Fruit fly (Drosophila melanogaster): ENCODE data around the gene Muc96D.

DNA sequence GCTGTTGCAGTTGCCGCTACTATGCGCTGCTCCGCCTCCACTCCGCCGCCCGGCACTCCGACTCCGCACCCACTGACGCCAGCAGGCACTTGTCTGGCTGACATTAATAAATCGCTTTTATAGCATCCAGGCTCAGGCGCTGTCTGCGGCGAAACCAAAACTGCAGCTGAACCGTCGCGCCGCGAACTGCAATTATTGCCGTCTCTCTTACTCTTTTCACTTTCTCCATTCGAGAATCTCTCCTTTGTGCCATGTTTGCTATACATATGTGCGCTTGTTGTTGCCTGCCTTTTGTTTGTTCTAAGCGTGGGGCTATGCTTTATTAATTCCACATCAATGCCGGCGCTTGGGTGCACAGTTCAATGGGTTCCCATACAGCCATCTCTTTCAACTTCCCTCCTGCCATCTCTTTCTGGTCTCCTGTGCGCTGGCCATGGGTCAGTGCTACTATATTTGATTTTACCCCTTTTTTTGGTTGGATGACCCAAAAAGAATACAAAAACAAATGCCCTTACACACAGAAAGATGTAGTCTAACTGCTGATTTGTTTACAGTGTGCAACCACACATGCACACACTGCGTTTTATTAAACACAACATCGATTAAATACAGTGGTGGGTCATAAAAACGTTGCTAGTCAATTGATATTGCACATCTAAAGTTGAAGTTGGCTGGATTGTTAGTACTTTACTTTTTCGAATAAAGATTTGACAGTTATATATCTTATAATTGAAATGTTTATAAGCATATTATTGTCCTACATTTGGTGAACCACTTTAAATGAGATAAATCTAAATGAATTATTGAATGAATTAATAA, 46.2 kb upstream of the Muc96D start:
- no peak for TF ChIP-seq CG8478 (optimal IDR thresholded peaks at IDR 0.05)
- no peak for TF ChIP-seq CTCF (optimal IDR thresholded peaks at IDR 0.05)
